Fruit fly (Drosophila melanogaster) whole organism, adult: ENCODE results near the gene Cpr11A.

Experiments used
- CG11617 ChIP-seq: fragments of 200-800 bp; sonication (Bioruptor generic); optimal IDR thresholded peaks from 2 replicates; lab custom pipeline; 2017; ENCODE audit warnings: mild to moderate bottlenecking, missing biosample characterization, missing genetic modification reagents, missing genetic modification characterization
- CG12768 ChIP-seq: fragments of 200-800 bp; sonication (Bioruptor generic); optimal IDR thresholded peaks from 2 replicates; lab custom pipeline; 2017; ENCODE audit warnings: missing biosample characterization, missing genetic modification characterization, mild to moderate bottlenecking, moderate library complexity, missing genetic modification reagents
- CG7045 ChIP-seq: fragments of 200-800 bp; sonication (Bioruptor generic); optimal IDR thresholded peaks from 2 replicates; lab custom pipeline; 2017; ENCODE audit warnings: missing biosample characterization, mild to moderate bottlenecking, missing genetic modification characterization
- CG7101 ChIP-seq: fragments of 200-800 bp; sonication (Bioruptor generic); optimal IDR thresholded peaks from 2 replicates; lab custom pipeline; 2018; ENCODE audit warnings: missing biosample characterization, mild to moderate bottlenecking, missing genetic modification characterization, moderate library complexity
- Mnt ChIP-seq: fragments of 200-800 bp; sonication (Bioruptor generic); optimal IDR thresholded peaks from 2 replicates; lab custom pipeline; 2016; ENCODE audit warnings: missing biosample characterization, mild to moderate bottlenecking, missing genetic modification characterization
- kay ChIP-seq: fragments of 200-800 bp; sonication (Bioruptor generic); peaks from one replicate; lab custom pipeline; 2016; ENCODE audit warnings: missing biosample characterization, missing genetic modification characterization, borderline replicate concordance
- ovo ChIP-seq: fragments of 200-800 bp; sonication (Bioruptor generic); optimal IDR thresholded peaks from 2 replicates; lab custom pipeline; 2016; ENCODE audit warnings: missing biosample characterization, missing genetic modification characterization
- pad ChIP-seq: fragments of 200-800 bp; sonication (Bioruptor generic); optimal IDR thresholded peaks from 3 replicates; lab custom pipeline; 2017; ENCODE audit warnings: missing biosample characterization, missing genetic modification characterization, mild to moderate bottlenecking, moderate library complexity, missing genetic modification reagents
- toe ChIP-seq: fragments of 200-800 bp; sonication (Bioruptor generic); optimal IDR thresholded peaks from 2 replicates; lab custom pipeline; 2016; ENCODE audit warnings: missing biosample characterization, missing genetic modification characterization

dm6 chrX:12533560-12533959 lies 46.8 kb downstream of the Cpr11A start:
- TF ChIP-seq CG11617 (GFP tag; lab: Kevin White, UChicago) (no peak), kay (GFP tag; lab: Kevin White, UChicago) (no peak), toe (GFP tag; lab: Kevin White, UChicago) (no peak), ovo (GFP tag; lab: Kevin White, UChicago) (no peak), CG7045 (no peak), CG12768 (GFP tag; lab: Kevin White, UChicago) (no peak), CG7101 (tag; lab: Kevin White, UChicago) (no peak), Mnt (GFP tag; lab: Kevin White, UChicago) (no peak), pad (GFP tag; lab: Kevin White, UChicago) (no peak)
